Fruit fly (Drosophila melanogaster) whole organism, prepupa: ENCODE measurements around the gene CG14082.
A peak's percentile ranks its signal among the peaks of the same experiment; 100 is the strongest.

Experiments
- CG10669 ChIP-seq: fragments of 200-800 bp; sonication (Bioruptor generic); optimal IDR thresholded peaks from 3 replicates; lab custom pipeline; 2018; ENCODE audit warnings: missing biosample characterization, mild to moderate bottlenecking, missing genetic modification characterization, moderate library complexity
- CG11294 ChIP-seq: fragments of 200-800 bp; sonication (Bioruptor generic); IDR thresholded peaks from 2 replicates; pipeline ENCODE4 v1.3.6; 2022; ENCODE audit warnings: missing biosample characterization, missing genetic modification characterization
- CG32006 ChIP-seq: fragments of 200-800 bp; sonication (Bioruptor generic); optimal IDR thresholded peaks from 3 replicates; lab custom pipeline; 2017; ENCODE audit warnings: missing biosample characterization, mild to moderate bottlenecking, missing genetic modification characterization
- CG34406 ChIP-seq: fragments of 200-800 bp; sonication (Bioruptor generic); optimal IDR thresholded peaks from 3 replicates; lab custom pipeline; 2016; ENCODE audit warnings: missing biosample characterization, missing genetic modification characterization
- CG4318 ChIP-seq: fragments of 200-800 bp; sonication (Bioruptor generic); optimal IDR thresholded peaks from 3 replicates; lab custom pipeline; 2017; ENCODE audit warnings: missing biosample characterization, mild to moderate bottlenecking, missing genetic modification characterization
- CG8632 ChIP-seq: fragments of 200-800 bp; sonication (Bioruptor generic); optimal IDR thresholded peaks from 3 replicates; lab custom pipeline; 2016; ENCODE audit warnings: missing biosample characterization, missing genetic modification characterization
- CG9139 ChIP-seq: fragments of 200-800 bp; sonication (Bioruptor generic); optimal IDR thresholded peaks from 3 replicates; lab custom pipeline; 2017; ENCODE audit warnings: missing biosample characterization, mild to moderate bottlenecking, missing genetic modification characterization
- Ets21C ChIP-seq: fragments of 200-800 bp; sonication (Bioruptor generic); optimal IDR thresholded peaks from 3 replicates; lab custom pipeline; 2016; ENCODE audit warnings: missing biosample characterization, missing genetic modification characterization
- Lpt ChIP-seq: fragments of 200-800 bp; sonication (Bioruptor generic); optimal IDR thresholded peaks from 3 replicates; lab custom pipeline; 2016; ENCODE audit warnings: missing biosample characterization, missing genetic modification characterization
- topi ChIP-seq: fragments of 200-800 bp; sonication (Bioruptor generic); optimal IDR thresholded peaks from 3 replicates; lab custom pipeline; 2016; ENCODE audit warnings: missing biosample characterization, missing genetic modification characterization

DNA sequence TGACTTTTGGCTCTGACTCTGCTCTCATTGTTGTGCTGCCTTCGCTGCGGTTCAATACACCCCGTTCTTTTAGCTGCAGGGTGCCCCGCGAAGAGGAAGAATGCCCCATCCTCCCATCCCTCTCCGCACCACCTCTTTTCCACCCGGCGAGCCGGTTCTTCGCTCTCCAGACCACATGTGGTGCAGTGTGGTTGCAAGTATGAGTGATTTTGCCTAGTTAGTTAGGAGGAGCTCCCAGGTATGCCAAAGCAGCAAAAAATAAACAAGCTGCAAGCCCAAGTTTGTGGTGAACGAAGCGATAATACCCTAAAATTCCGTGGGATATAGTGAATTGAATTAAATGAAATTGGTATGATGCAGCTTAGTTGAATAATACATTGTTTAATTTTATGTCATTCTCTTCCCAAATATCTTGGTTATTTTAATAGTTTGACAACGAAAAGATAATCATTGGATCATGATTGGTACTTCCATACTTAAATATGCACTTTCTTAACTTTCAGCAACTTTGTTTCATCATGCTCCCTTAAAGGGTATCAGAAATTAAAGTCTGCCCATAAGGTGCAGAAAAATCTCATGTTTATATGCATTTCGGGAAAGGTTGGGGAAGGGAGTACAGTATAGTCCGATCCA, 33.5 kb upstream of the CG14082 start:
- peak; percentile 75 for TF ChIP-seq CG8632 (GFP tag; lab: Kevin White, UChicago)
- no peak for TF ChIP-seq CG11294
- TF ChIP-seq CG9139, result peak; percentile 48
- TF ChIP-seq CG32006 (GFP tag; lab: Kevin White, UChicago), result peak; percentile 76
- TF ChIP-seq CG10669, result peak; percentile 92
- TF ChIP-seq topi (GFP tag; lab: Kevin White, UChicago), result peak; percentile 91
- peak; percentile 85 for TF ChIP-seq Ets21C (GFP tag; lab: Kevin White, UChicago)
- TF ChIP-seq CG34406 (GFP tag; lab: Kevin White, UChicago), result peak; percentile 74
- peak; percentile 59 for TF ChIP-seq CG4318 (GFP tag; lab: Kevin White, UChicago)
- peak; percentile 60 for TF ChIP-seq Lpt
